Worm (Caenorhabditis elegans) whole organism, dauer: ENCODE measurements around the gene F28E10.4.

ENCODE experiments used
- unc-62 ChIP-seq: sonication (generic microtip); optimal IDR thresholded peaks from 2 replicates; lab custom pipeline; 2017; ENCODE audit warnings: missing biosample characterization, missing genetic modification reagents, missing genetic modification characterization

Gene F28E10.4

ce11 chrIV:4526028-4526427 is 41.2 kb downstream of the F28E10.4 start:
- TF ChIP-seq unc-62 = no peak

DNA sequence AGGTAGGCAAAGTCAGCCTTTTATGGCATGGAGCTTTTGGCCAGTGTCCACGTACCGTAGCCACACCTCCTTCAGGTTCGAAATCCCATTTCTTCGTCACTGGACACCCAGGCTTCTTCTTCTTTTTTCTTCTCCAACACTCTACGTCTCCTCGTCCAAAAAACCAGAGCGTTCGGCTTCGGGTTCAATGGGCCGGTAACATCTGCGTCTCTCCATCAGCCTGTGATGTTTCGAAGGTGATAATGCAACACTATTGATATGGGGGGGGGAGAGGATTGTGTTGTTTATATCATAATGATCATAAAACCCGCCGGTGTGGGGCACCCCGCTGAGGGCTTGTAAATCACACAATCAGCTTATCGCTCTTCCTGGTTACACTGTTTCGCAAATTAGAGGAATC is 42.3 kb downstream of the F28E10.4 start, which contains the start of gene ZK180.6:
TSS of gene ZK180.6 (minus strand) at position 101 of the 400 bp plus-strand sequence.
- TF ChIP-seq unc-62 = no peak

DNA sequence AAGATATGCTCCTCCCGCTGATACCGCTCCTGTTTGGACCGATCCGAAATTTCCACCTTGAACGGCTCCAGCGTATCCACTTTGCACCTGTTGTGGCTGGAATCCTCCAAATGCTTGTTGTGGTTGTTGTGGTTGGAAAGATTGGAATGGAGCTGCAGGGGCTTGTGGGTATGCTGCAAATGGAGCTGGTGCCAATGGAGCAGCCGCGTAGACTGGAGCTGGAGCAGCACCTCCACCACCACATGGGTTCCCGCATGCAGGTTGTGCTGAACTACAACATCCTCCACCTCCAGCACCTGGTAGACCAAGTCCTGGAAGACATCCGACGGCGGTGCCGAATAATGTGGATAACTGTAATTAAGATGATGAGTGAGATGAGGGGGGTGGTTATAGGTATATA is 43.8 kb downstream of the F28E10.4 start:
- TF ChIP-seq unc-62 = no peak

DNA sequence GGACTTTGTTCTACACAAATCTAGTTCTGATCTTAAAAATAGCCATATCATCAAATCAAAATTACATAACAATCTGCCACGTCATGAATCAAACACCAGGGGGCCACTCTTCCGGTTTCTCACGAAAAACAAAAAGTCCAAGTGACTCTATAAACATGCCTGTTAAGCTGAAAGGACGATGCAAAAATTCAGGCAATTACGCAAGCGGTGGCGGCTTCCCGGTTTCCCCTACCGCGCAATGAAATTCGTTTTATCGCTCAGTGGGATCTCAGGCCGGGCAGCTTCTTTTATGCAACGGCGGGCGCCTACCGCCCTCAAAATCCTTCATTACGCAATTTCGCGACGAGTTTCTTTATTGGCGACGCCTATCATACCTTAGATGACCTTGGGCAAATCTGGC is 47.5 kb downstream of the F28E10.4 start:
- no peak for TF ChIP-seq unc-62

DNA sequence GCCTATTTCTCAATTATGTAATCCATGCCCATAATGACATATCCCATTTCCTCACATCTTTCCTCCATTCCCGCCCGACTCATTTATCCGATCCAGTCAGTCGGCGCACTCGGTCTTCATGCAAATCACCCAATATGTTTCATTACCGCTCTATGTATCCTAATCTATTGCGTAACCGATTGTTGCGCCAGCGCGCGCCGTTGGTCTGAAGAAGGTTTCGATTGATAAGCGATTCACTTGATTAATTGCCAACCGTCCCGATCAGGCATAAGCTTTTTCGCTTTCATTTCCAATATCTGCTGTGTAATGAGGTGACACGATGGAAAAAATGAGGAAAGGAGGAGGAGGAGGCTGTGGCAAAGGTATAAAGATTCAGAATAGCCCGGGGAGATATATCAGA is 49.1 kb downstream of the F28E10.4 start:
- TF ChIP-seq unc-62 = no peak

- TF ChIP-seq unc-62 = no peak
These were observed 50.2 kb downstream of the F28E10.4 start, which contains the start of gene ZK180.5 for ce11 chrIV:4517066-4517465. TSS of gene ZK180.5 (minus strand) at chrIV:4517166.

- TF ChIP-seq unc-62 = no peak
These were observed 50.8 kb downstream of the F28E10.4 start for ce11 chrIV:4516478-4516877.
